Worm (Caenorhabditis elegans) whole organism, early embryonic: ENCODE measurements around the gene ugt-17.

Experiments
- flt-1 ChIP-seq: fragments of 200-800 bp; sonication (Bioruptor generic); IDR thresholded peaks from 2 replicates; pipeline ENCODE4 v1.3.6; 2022; ENCODE audit warnings: missing genetic modification characterization, missing compliant biosample characterization
- hmg-4 ChIP-seq: fragments of 200-800 bp; sonication (Bioruptor generic); optimal IDR thresholded peaks from 2 replicates; lab custom pipeline; 2018; ENCODE audit warnings: mild to moderate bottlenecking, missing genetic modification characterization, missing compliant biosample characterization

- TF ChIP-seq hmg-4 (GFP tag; lab: Kevin White, UChicago): no peak
- TF ChIP-seq flt-1 (GFP tag; lab: Robert Waterston, UW): no peak
Observed at ce11 chrV:10124799-10125548, 20.2 kb upstream of the ugt-17 start, which contains the start of gene C08B6.10.
